Fruit fly (Drosophila melanogaster) whole organism, wandering third instar larva: ENCODE results near the gene CG31804.

ENCODE experiments used
- Abd-B ChIP-seq: fragments of >200 bp; optimal IDR thresholded peaks from 2 replicates; lab custom pipeline; 2017; ENCODE audit warnings: missing biosample characterization, missing genetic modification characterization
- CG32264 ChIP-seq: fragments of 200-800 bp; sonication (Bioruptor generic); optimal IDR thresholded peaks from 2 replicates; lab custom pipeline; 2016; ENCODE audit warnings: missing biosample characterization, missing genetic modification characterization
- CG9705 ChIP-seq: fragments of 200-800 bp; sonication (Bioruptor generic); optimal IDR thresholded peaks from 2 replicates; lab custom pipeline; 2018; ENCODE audit warnings: missing biosample characterization, mild to moderate bottlenecking, missing genetic modification characterization
- CrebA ChIP-seq: fragments of 200-800 bp; sonication (Bioruptor generic); optimal IDR thresholded peaks from 2 replicates; lab custom pipeline; 2016; ENCODE audit warnings: missing biosample characterization, mild to moderate bottlenecking, missing genetic modification characterization, borderline replicate concordance
- Dfd ChIP-seq: fragments of >200 bp; optimal IDR thresholded peaks from 2 replicates; lab custom pipeline; 2017; ENCODE audit warnings: missing biosample characterization, missing genetic modification characterization
- Dif ChIP-seq: fragments of 200-275, 200-300 bp; sonication (Bioruptor generic); optimal IDR thresholded peaks from 2 replicates; lab custom pipeline; 2018; ENCODE audit warnings: missing biosample characterization, missing genetic modification characterization; ENCODE audit not compliant: partially characterized antibody
- GATAd ChIP-seq: sonication (Bioruptor generic); optimal IDR thresholded peaks from 2 replicates; lab custom pipeline; 2016; ENCODE audit warnings: missing biosample characterization, missing genetic modification characterization
- HLH106 ChIP-seq: fragments of 200-800 bp; optimal IDR thresholded peaks from 3 replicates; lab custom pipeline; 2019; ENCODE audit warnings: missing biosample characterization, mild to moderate bottlenecking, missing genetic modification characterization, moderate library complexity
- Hnf4 ChIP-seq: fragments of 200-800 bp; sonication (Bioruptor generic); optimal IDR thresholded peaks from 2 replicates; lab custom pipeline; 2016; ENCODE audit warnings: missing biosample characterization, mild to moderate bottlenecking, missing genetic modification characterization
- Hr78 ChIP-seq: fragments of >200 bp; optimal IDR thresholded peaks from 2 replicates; lab custom pipeline; 2017; ENCODE audit warnings: missing biosample characterization, missing genetic modification characterization
- Hr83 ChIP-seq: fragments of 200-300 bp; sonication (Bioruptor generic); optimal IDR thresholded peaks from 2 replicates; lab custom pipeline; 2016; ENCODE audit warnings: missing biosample characterization, mild to moderate bottlenecking, missing genetic modification characterization, moderate library complexity; ENCODE audit not compliant: poor library complexity, severe bottlenecking
- Jra ChIP-seq: sonication (Bioruptor generic); optimal IDR thresholded peaks from 2 replicates; lab custom pipeline; 2016; ENCODE audit warnings: missing biosample characterization, missing genetic modification characterization
- Mio ChIP-seq: sonication (Bioruptor generic); optimal IDR thresholded peaks from 2 replicates; lab custom pipeline; 2016; ENCODE audit warnings: missing biosample characterization, missing genetic modification characterization
- Myc ChIP-seq: fragments of >200 bp; optimal IDR thresholded peaks from 2 replicates; lab custom pipeline; 2017
- OdsH ChIP-seq: fragments of 200-800 bp; sonication (Bioruptor generic); optimal IDR thresholded peaks from 2 replicates; lab custom pipeline; 2016; ENCODE audit warnings: missing biosample characterization, mild to moderate bottlenecking, missing genetic modification characterization
- Rel ChIP-seq, 2 experiments: fragments of 200-800 bp; sonication (Bioruptor generic) in 1 of 2; optimal IDR thresholded peaks; 2 replicates in 1 of 2; 3 replicates in 1 of 2; lab custom pipeline; 2016 to 2019; ENCODE audit warnings: mild to moderate bottlenecking in 2 of 2, missing biosample characterization in 2 of 2, missing genetic modification characterization in 2 of 2, moderate library complexity in 1 of 2
- Sp1 ChIP-seq: fragments of 200-800 bp; sonication (Bioruptor generic); optimal IDR thresholded peaks from 3 replicates; lab custom pipeline; 2019; ENCODE audit warnings: missing biosample characterization, mild to moderate bottlenecking, missing genetic modification characterization, moderate library complexity
- Vsx2 ChIP-seq: fragments of 200-300, 225-300 bp; sonication (Bioruptor generic); optimal IDR thresholded peaks from 2 replicates; lab custom pipeline; 2018; ENCODE audit warnings: missing biosample characterization, missing genetic modification characterization; ENCODE audit not compliant: partially characterized antibody
- br ChIP-seq: fragments of 200-800 bp; sonication (Bioruptor generic); optimal IDR thresholded peaks from 2 replicates; lab custom pipeline; 2016; ENCODE audit warnings: missing biosample characterization, missing genetic modification characterization
- brk ChIP-seq: fragments of 200-800 bp; sonication (Bioruptor generic); optimal IDR thresholded peaks from 2 replicates; lab custom pipeline; 2016; ENCODE audit warnings: missing biosample characterization, mild to moderate bottlenecking, missing genetic modification characterization
- dl ChIP-seq, 2 experiments: fragments of 175-275, 200-275 bp in 1 of 2; fragments of 200-275 bp in 1 of 2; sonication (Bioruptor generic); optimal IDR thresholded peaks; lab custom pipeline; 2018; ENCODE audit warnings: mild to moderate bottlenecking in 2 of 2, missing biosample characterization in 2 of 2, missing genetic modification characterization in 2 of 2, moderate library complexity in 2 of 2; ENCODE audit not compliant: partially characterized antibody in 2 of 2, insufficient read depth in 1 of 2
- dmrt93B ChIP-seq: fragments of 200-800 bp; sonication (Bioruptor generic); optimal IDR thresholded peaks from 2 replicates; lab custom pipeline; 2018; ENCODE audit warnings: missing biosample characterization, mild to moderate bottlenecking, missing genetic modification characterization
- dsf ChIP-seq: sonication (Bioruptor generic); optimal IDR thresholded peaks from 2 replicates; lab custom pipeline; 2016; ENCODE audit warnings: missing biosample characterization, missing genetic modification characterization, borderline replicate concordance
- ey ChIP-seq: fragments of 200-800 bp; sonication (Bioruptor generic); optimal IDR thresholded peaks from 2 replicates; lab custom pipeline; 2016; ENCODE audit warnings: missing biosample characterization, missing genetic modification characterization
- foxo ChIP-seq, 2 experiments: fragments of 200-800 bp; sonication (Bioruptor generic); optimal IDR thresholded peaks; 2 replicates in 1 of 2; 3 replicates in 1 of 2; lab custom pipeline; 2016 to 2017; ENCODE audit warnings: missing biosample characterization in 2 of 2, missing genetic modification characterization in 2 of 2
- fru ChIP-seq: fragments of 200-800 bp; sonication (Bioruptor generic); optimal IDR thresholded peaks from 3 replicates; lab custom pipeline; 2016; ENCODE audit warnings: missing biosample characterization, mild to moderate bottlenecking, missing genetic modification characterization
- h ChIP-seq: fragments of 200-800 bp; sonication (Bioruptor generic); optimal IDR thresholded peaks from 3 replicates; lab custom pipeline; 2016; ENCODE audit warnings: missing biosample characterization, mild to moderate bottlenecking, missing genetic modification characterization
- jim ChIP-seq: fragments of 175-275, 200-325 bp; sonication (Bioruptor generic); optimal IDR thresholded peaks from 2 replicates; lab custom pipeline; 2016; ENCODE audit warnings: missing biosample characterization, mild to moderate bottlenecking, missing genetic modification characterization
- lola ChIP-seq: fragments of >200 bp; optimal IDR thresholded peaks from 2 replicates; lab custom pipeline; 2017; ENCODE audit warnings: missing biosample characterization, missing genetic modification characterization
- psq ChIP-seq: fragments of 200-800 bp; sonication (Bioruptor generic); optimal IDR thresholded peaks from 3 replicates; lab custom pipeline; 2017; ENCODE audit warnings: missing biosample characterization, mild to moderate bottlenecking, missing genetic modification characterization, moderate library complexity
- rgr ChIP-seq: fragments of 200-800 bp; sonication (Bioruptor generic); optimal IDR thresholded peaks from 3 replicates; lab custom pipeline; 2016; ENCODE audit warnings: missing biosample characterization, mild to moderate bottlenecking, missing genetic modification characterization
- sage ChIP-seq: fragments of 200-800 bp; sonication (Bioruptor generic); optimal IDR thresholded peaks from 2 replicates; lab custom pipeline; 2016; ENCODE audit warnings: missing biosample characterization, mild to moderate bottlenecking, missing genetic modification characterization
- sv ChIP-seq: fragments of 200-800 bp; sonication (Bioruptor generic); optimal IDR thresholded peaks from 3 replicates; lab custom pipeline; 2016; ENCODE audit warnings: missing biosample characterization, missing genetic modification characterization
- tai ChIP-seq: sonication (Bioruptor generic); optimal IDR thresholded peaks from 2 replicates; lab custom pipeline; 2016; ENCODE audit warnings: missing biosample characterization, missing genetic modification characterization
- usp ChIP-seq: fragments of >200 bp; optimal IDR thresholded peaks from 2 replicates; lab custom pipeline; 2017; ENCODE audit warnings: missing biosample characterization, missing genetic modification characterization
- woc ChIP-seq: sonication (Bioruptor generic); optimal IDR thresholded peaks from 2 replicates; lab custom pipeline; 2016; ENCODE audit warnings: missing biosample characterization, mild to moderate bottlenecking, missing genetic modification characterization

The CG31804 gene

dm6 chr2L:17390782-17391181 lies 27.5 kb downstream of the CG31804 start:
- TF ChIP-seq dmrt93B (GFP tag; lab: Kevin White, UChicago) = no peak
- TF ChIP-seq Myc (lab: Kevin White, UChicago) = no peak
- TF ChIP-seq Jra (GFP tag; lab: Kevin White, UChicago) = no peak
- TF ChIP-seq usp (GFP tag; lab: Kevin White, UChicago) = no peak
- TF ChIP-seq Hr83 (GFP tag; lab: Kevin White, UChicago) = peak; percentile 17
- no peak for TF ChIP-seq sv (GFP tag; lab: Kevin White, UChicago)
- TF ChIP-seq, all 38 proteins: peak for 1

- TF ChIP-seq Vsx2 = no peak
- TF ChIP-seq Myc (lab: Kevin White, UChicago) = no peak
- TF ChIP-seq GATAd (GFP tag; lab: Kevin White, UChicago) = no peak
- no peak for TF ChIP-seq foxo (GFP tag; optimal IDR thresholded peaks at IDR 0.05; lab: Kevin White, UChicago)
- TF ChIP-seq sv (GFP tag; lab: Kevin White, UChicago) = no peak
- no peak for TF ChIP-seq br (GFP tag; lab: Kevin White, UChicago)
- no peak for TF ChIP-seq CG32264
- no peak for TF ChIP-seq Hnf4 (GFP tag; lab: Kevin White, UChicago)
- no peak for TF ChIP-seq HLH106 (tag; lab: Kevin White, UChicago)
- TF ChIP-seq CG9705 (GFP tag; lab: Kevin White, UChicago) = no peak
- TF ChIP-seq dsf = no peak
- TF ChIP-seq Dif (GFP tag; lab: Kevin White, UChicago) = no peak
- no peak for TF ChIP-seq rgr (GFP tag; lab: Kevin White, UChicago)
- no peak for TF ChIP-seq tai
- no peak for TF ChIP-seq Hr78 (GFP tag; lab: Kevin White, UChicago)
- TF ChIP-seq Abd-B = no peak
- no peak for TF ChIP-seq psq (GFP tag; lab: Kevin White, UChicago)
- TF ChIP-seq jim = no peak
- TF ChIP-seq ey (GFP tag; lab: Kevin White, UChicago) = no peak
Measured at dm6 chr2L:17394939-17395338, 31.6 kb downstream of the CG31804 start.

- TF ChIP-seq foxo (GFP tag; optimal IDR thresholded peaks at IDR 0.05; lab: Kevin White, UChicago) (no peak), dmrt93B (GFP tag; lab: Kevin White, UChicago) (no peak), lola (GFP tag; lab: Kevin White, UChicago) (no peak), dl (GFP tag; optimal IDR thresholded peaks at IDR 0.05; lab: Kevin White, UChicago; ENCODE audit: insufficient read depth in 1 of 2, partially characterized antibody in 2 of 2) (no peak), CG9705 (GFP tag; lab: Kevin White, UChicago) (no peak), sage (no peak), GATAd (GFP tag; lab: Kevin White, UChicago) (no peak), Rel (GFP tag; optimal IDR thresholded peaks at IDR 0.05; lab: Kevin White, UChicago) (no peak), Rel (tag; optimal IDR thresholded peaks at IDR 0.05; lab: Kevin White, UChicago) (no peak)
Measured at dm6 chr2L:17397372-17397771, 34.1 kb downstream of the CG31804 start.

dm6 chr2L:17402493-17402892 lies 39.2 kb downstream of the CG31804 start:
- TF ChIP-seq Dif (GFP tag; lab: Kevin White, UChicago) (no peak), psq (GFP tag; lab: Kevin White, UChicago) (no peak), CrebA (GFP tag; lab: Kevin White, UChicago) (no peak), sv (GFP tag; lab: Kevin White, UChicago) (no peak), jim (no peak), Sp1 (GFP tag; lab: Kevin White, UChicago) (no peak), Dfd (GFP tag; lab: Kevin White, UChicago) (peak; percentile 93), br (GFP tag; lab: Kevin White, UChicago) (no peak)

- TF ChIP-seq CrebA (GFP tag; lab: Kevin White, UChicago) = no peak
- TF ChIP-seq jim = no peak
- peak; percentile 69 for TF ChIP-seq ey (GFP tag; lab: Kevin White, UChicago)
- TF ChIP-seq foxo (GFP tag; optimal IDR thresholded peaks at IDR 0.05; lab: Kevin White, UChicago) = peak in 1 of 2 experiments; percentile 85
- peak; percentile 86 for TF ChIP-seq sv (GFP tag; lab: Kevin White, UChicago)
- TF ChIP-seq dmrt93B (GFP tag; lab: Kevin White, UChicago) = peak; percentile 61
- peak; percentile 83 for TF ChIP-seq Jra (GFP tag; lab: Kevin White, UChicago)
- no peak for TF ChIP-seq brk
- peak; percentile 83 for TF ChIP-seq woc
- no peak for TF ChIP-seq dl (GFP tag; optimal IDR thresholded peaks at IDR 0.05; lab: Kevin White, UChicago; ENCODE audit: insufficient read depth in 1 of 2, partially characterized antibody in 2 of 2)
- TF ChIP-seq Dif (GFP tag; lab: Kevin White, UChicago) = peak; percentile 6
- peak; percentile 81 for TF ChIP-seq HLH106 (tag; lab: Kevin White, UChicago)
- TF ChIP-seq lola (GFP tag; lab: Kevin White, UChicago) = no peak
- TF ChIP-seq GATAd (GFP tag; lab: Kevin White, UChicago) = peak; percentile 79
- peak; percentile 85 for TF ChIP-seq fru
- TF ChIP-seq usp (GFP tag; lab: Kevin White, UChicago) = no peak
- TF ChIP-seq CG32264 = peak; percentile 55
- peak; percentile 83 for TF ChIP-seq h (GFP tag; lab: Kevin White, UChicago)
- TF ChIP-seq psq (GFP tag; lab: Kevin White, UChicago) = peak; percentile 79
- TF ChIP-seq br (GFP tag; lab: Kevin White, UChicago) = peak; percentile 79
- peak; percentile 89 for TF ChIP-seq Myc (lab: Kevin White, UChicago)
- TF ChIP-seq OdsH (GFP tag; lab: Kevin White, UChicago) = peak; percentile 69
- TF ChIP-seq Hr83 (GFP tag; lab: Kevin White, UChicago) = no peak
- peak; percentile 68 for TF ChIP-seq CG9705 (GFP tag; lab: Kevin White, UChicago)
- TF ChIP-seq Mio = no peak
- TF ChIP-seq Hr78 (GFP tag; lab: Kevin White, UChicago) = no peak
- peak; percentile 81 for TF ChIP-seq Hnf4 (GFP tag; lab: Kevin White, UChicago)
- TF ChIP-seq Rel (GFP tag; optimal IDR thresholded peaks at IDR 0.05; lab: Kevin White, UChicago) = no peak
- TF ChIP-seq Rel (tag; optimal IDR thresholded peaks at IDR 0.05; lab: Kevin White, UChicago) = peak; percentile 78
Measured at dm6 chr2L:17410358-17410757, 47.1 kb downstream of the CG31804 start, which contains the start of the genes Polr2J and CG15141. TSS of gene Polr2J (minus strand) at chr2L:17410406. TSS of gene CG15141 (plus strand) at chr2L:17410641.
